Worm (Caenorhabditis elegans) whole organism, mixed stage, embryonic: ENCODE data around the gene C25F9.15.
A peak's percentile ranks its signal among the peaks of the same experiment; 100 is the strongest.

Source experiments
- M03D4.4 ChIP-seq: sonication (generic microtip); optimal IDR thresholded peaks from 2 replicates; lab custom pipeline; 2017; ENCODE audit warnings: mild to moderate bottlenecking, missing genetic modification characterization, missing compliant biosample characterization
- blmp-1 ChIP-seq: fragments of 150-350 bp; optimal IDR thresholded peaks from 2 replicates; lab custom pipeline; 2014; ENCODE audit warnings: missing biosample characterization, missing genetic modification characterization
- ceh-39 ChIP-seq: fragments of 150-350 bp; optimal IDR thresholded peaks from 2 replicates; lab custom pipeline; 2014; ENCODE audit warnings: missing biosample characterization, missing genetic modification characterization
- ceh-43 ChIP-seq: fragments of 200-800 bp; sonication (Bioruptor generic); optimal IDR thresholded peaks from 2 replicates; lab custom pipeline; 2018; ENCODE audit warnings: mild to moderate bottlenecking, missing genetic modification characterization, moderate library complexity, missing compliant biosample characterization
- ceh-83 ChIP-seq: fragments of 200-800 bp; sonication (Bioruptor generic); optimal IDR thresholded peaks from 2 replicates; lab custom pipeline; 2018; ENCODE audit warnings: mild to moderate bottlenecking, missing genetic modification characterization, missing compliant biosample characterization
- ces-1 ChIP-seq: fragments of 150-350 bp; optimal IDR thresholded peaks from 2 replicates; lab custom pipeline; 2014; ENCODE audit warnings: missing biosample characterization, missing genetic modification reagents, missing genetic modification characterization
- cnd-1 ChIP-seq: fragments of 200-800 bp; sonication (Bioruptor generic); optimal IDR thresholded peaks from 2 replicates; lab custom pipeline; 2018; ENCODE audit warnings: mild to moderate bottlenecking, missing genetic modification characterization, missing compliant biosample characterization
- drap-1 ChIP-seq: fragments of 200-800 bp; sonication (Bioruptor generic); optimal IDR thresholded peaks from 3 replicates; lab custom pipeline; 2018; ENCODE audit warnings: mild to moderate bottlenecking, missing genetic modification characterization, missing compliant biosample characterization
- elt-3 ChIP-seq: fragments of 150-350 bp; optimal IDR thresholded peaks from 2 replicates; lab custom pipeline; 2014; ENCODE audit warnings: missing biosample characterization, missing genetic modification characterization
- flh-1 ChIP-seq: fragments of 200-800 bp; sonication (Bioruptor generic); optimal IDR thresholded peaks from 2 replicates; lab custom pipeline; 2018; ENCODE audit warnings: mild to moderate bottlenecking, missing genetic modification characterization, moderate library complexity, missing compliant biosample characterization
- ham-2 ChIP-seq: fragments of 200-800 bp; sonication (Bioruptor generic); optimal IDR thresholded peaks from 2 replicates; lab custom pipeline; 2018; ENCODE audit warnings: mild to moderate bottlenecking, missing genetic modification characterization, missing compliant biosample characterization
- hlh-1 ChIP-seq: fragments of 150-350 bp; optimal IDR thresholded peaks from 2 replicates; lab custom pipeline; 2014; ENCODE audit warnings: missing biosample characterization, missing genetic modification reagents, missing genetic modification characterization
- lin-32 ChIP-seq: fragments of 200-800 bp; sonication (Bioruptor generic); optimal IDR thresholded peaks from 2 replicates; lab custom pipeline; 2018; ENCODE audit warnings: mild to moderate bottlenecking, missing genetic modification characterization, missing compliant biosample characterization
- mab-5 ChIP-seq: fragments of 150-350 bp; optimal IDR thresholded peaks from 2 replicates; lab custom pipeline; 2014; ENCODE audit warnings: missing biosample characterization, missing genetic modification characterization
- mep-1 ChIP-seq: fragments of 150-350 bp; optimal IDR thresholded peaks from 2 replicates; lab custom pipeline; 2017; ENCODE audit warnings: missing biosample characterization, missing genetic modification reagents, missing genetic modification characterization, inconsistent platforms
- nhr-12 ChIP-seq: fragments of 150-350 bp; optimal IDR thresholded peaks from 2 replicates; lab custom pipeline; 2014; ENCODE audit warnings: missing biosample characterization, missing genetic modification characterization
- nhr-2 ChIP-seq: fragments of 150-350 bp; optimal IDR thresholded peaks from 2 replicates; lab custom pipeline; 2014; ENCODE audit warnings: missing biosample characterization, missing genetic modification characterization
- nhr-237 ChIP-seq: fragments of 150-350 bp; optimal IDR thresholded peaks from 2 replicates; lab custom pipeline; 2014; ENCODE audit warnings: missing biosample characterization, missing genetic modification characterization
- nhr-28 ChIP-seq: fragments of 150-350 bp; optimal IDR thresholded peaks from 2 replicates; lab custom pipeline; 2014; ENCODE audit warnings: missing biosample characterization, missing genetic modification characterization
- nhr-76 ChIP-seq: sonication (generic microtip); optimal IDR thresholded peaks from 2 replicates; lab custom pipeline; 2017; ENCODE audit warnings: missing biosample characterization, missing genetic modification characterization
- pha-4 ChIP-seq: fragments of 150-350 bp; optimal IDR thresholded peaks from 2 replicates; lab custom pipeline; 2018; ENCODE audit warnings: missing biosample characterization, missing genetic modification reagents, missing genetic modification characterization
- sem-2 ChIP-seq: fragments of 200-800 bp; sonication (Bioruptor generic); optimal IDR thresholded peaks from 2 replicates; lab custom pipeline; 2018; ENCODE audit warnings: mild to moderate bottlenecking, missing genetic modification characterization, missing compliant biosample characterization
- snpc-4 ChIP-seq: fragments of 150-350 bp; optimal IDR thresholded peaks from 2 replicates; lab custom pipeline; 2014; ENCODE audit warnings: missing biosample characterization, missing genetic modification characterization
- sptf-1 ChIP-seq: sonication (generic microtip); optimal IDR thresholded peaks from 2 replicates; lab custom pipeline; 2017; ENCODE audit warnings: mild to moderate bottlenecking, missing genetic modification characterization, moderate library complexity, missing compliant biosample characterization
- tbx-8 ChIP-seq: fragments of 200-800 bp; sonication (Bioruptor generic); optimal IDR thresholded peaks from 2 replicates; lab custom pipeline; 2018; ENCODE audit warnings: mild to moderate bottlenecking, missing genetic modification characterization, moderate library complexity, missing compliant biosample characterization
- unc-120 ChIP-seq: sonication (generic microtip); optimal IDR thresholded peaks from 2 replicates; lab custom pipeline; 2017; ENCODE audit warnings: missing genetic modification characterization, missing compliant biosample characterization; ENCODE audit not compliant: poor library complexity, severe bottlenecking
- unc-39 ChIP-seq: fragments of 150-350 bp; optimal IDR thresholded peaks from 2 replicates; lab custom pipeline; 2014; ENCODE audit warnings: missing biosample characterization, missing genetic modification characterization
- unc-62 ChIP-seq: fragments of 150-350 bp; optimal IDR thresholded peaks from 2 replicates; lab custom pipeline; 2014; ENCODE audit warnings: missing biosample characterization, missing genetic modification reagents, missing genetic modification characterization
- zip-8 ChIP-seq: fragments of 150-350 bp; optimal IDR thresholded peaks from 2 replicates; lab custom pipeline; 2014; ENCODE audit warnings: missing biosample characterization, missing genetic modification characterization
- ztf-11 ChIP-seq: fragments of 150-350 bp; optimal IDR thresholded peaks from 2 replicates; lab custom pipeline; 2014; ENCODE audit warnings: missing biosample characterization, missing genetic modification characterization

C25F9.15 gene

ce11 chrV:19417836-19418235 is at the start of gene C25F9.15:
Gene C25F9.15, plus strand, starts transcription at chrV:19418136.
- TF ChIP-seq lin-32 = no peak

- TF ChIP-seq mab-5 (tag; lab: Kevin White, UChicago) = no peak
- no peak for TF ChIP-seq nhr-28 (tag; lab: Kevin White, UChicago)
- no peak for TF ChIP-seq ztf-11 (tag; lab: Kevin White, UChicago)
- TF ChIP-seq cnd-1 (tag; lab: Kevin White, UChicago) = no peak
- TF ChIP-seq ces-1 (GFP tag; lab: Kevin White, UChicago) = no peak
- no peak for TF ChIP-seq unc-39 (tag; lab: Kevin White, UChicago)
- TF ChIP-seq ceh-43 = no peak
- no peak for TF ChIP-seq snpc-4
- TF ChIP-seq drap-1 (GFP tag; lab: Kevin White, UChicago) = no peak
- TF ChIP-seq, all 35 proteins: peak for 0
These were observed 47.7 kb upstream of the C25F9.15 start, which contains the start of gene Y43F8A.1 for ce11 chrV:19370189-19370588. Gene Y43F8A.1, plus strand, starts transcription at chrV:19370489.

ce11 chrV:19371253-19371652 is 46.7 kb upstream of the C25F9.15 start, which contains the start of gene Y43F8A.2:
Gene Y43F8A.2, plus strand, starts transcription at chrV:19371553.
- TF ChIP-seq zip-8 (tag; lab: Kevin White, UChicago) (no peak), nhr-237 (tag; lab: Kevin White, UChicago) (no peak), nhr-2 (no peak)

ce11 chrV:19371777-19372176 is 46.2 kb upstream of the C25F9.15 start:
- peak; percentile 13 for TF ChIP-seq sptf-1 (tag; lab: Kevin White, UChicago)
- TF ChIP-seq mab-5 (tag; lab: Kevin White, UChicago) = no peak
- TF ChIP-seq drap-1 (GFP tag; lab: Kevin White, UChicago) = peak; percentile 59

- no peak for TF ChIP-seq ham-2 (GFP tag; lab: Kevin White, UChicago)
- TF ChIP-seq nhr-12 (tag; lab: Kevin White, UChicago) = no peak
- no peak for TF ChIP-seq flh-1
These were observed 40.9 kb upstream of the C25F9.15 start, which contains the start of gene nceh-1 for ce11 chrV:19377014-19377494. Gene nceh-1, plus strand, starts transcription at chrV:19377444.

ce11 chrV:19380968-19381367 is 37.0 kb upstream of the C25F9.15 start, which contains the start of gene srw-84:
Gene srw-84, plus strand, starts transcription at chrV:19381268.
- TF ChIP-seq drap-1 (GFP tag; lab: Kevin White, UChicago) = no peak
- TF ChIP-seq ham-2 (GFP tag; lab: Kevin White, UChicago) = no peak
- no peak for TF ChIP-seq nhr-12 (tag; lab: Kevin White, UChicago)
- TF ChIP-seq hlh-1 (tag; lab: Kevin White, UChicago) = no peak
- no peak for TF ChIP-seq sem-2

ce11 chrV:19390029-19390428 is 27.9 kb upstream of the C25F9.15 start, which contains the start of gene slcr-46.2:
Gene slcr-46.2, minus strand, starts transcription at chrV:19390129.
- TF ChIP-seq sem-2 (no peak), nhr-28 (tag; lab: Kevin White, UChicago) (no peak), ceh-83 (no peak), unc-62 (GFP tag; lab: Kevin White, UChicago) (no peak), elt-3 (no peak), ceh-39 (no peak), nhr-76 (no peak), snpc-4 (no peak), flh-1 (no peak), blmp-1 (tag; lab: Kevin White, UChicago) (no peak), M03D4.4 (tag; lab: Kevin White, UChicago) (no peak), mep-1 (tag; lab: Kevin White, UChicago) (no peak), nhr-2 (no peak), lin-32 (no peak)
- TF ChIP-seq, all 35 proteins: peak for 0

- TF ChIP-seq tbx-8 = no peak
- TF ChIP-seq pha-4 (tag; lab: Kevin White, UChicago) = peak; percentile 15
- no peak for TF ChIP-seq drap-1 (GFP tag; lab: Kevin White, UChicago)
- TF ChIP-seq ceh-83 = no peak
- TF ChIP-seq unc-62 (GFP tag; lab: Kevin White, UChicago) = no peak
- TF ChIP-seq elt-3 = no peak
- TF ChIP-seq ztf-11 (tag; lab: Kevin White, UChicago) = no peak
- TF ChIP-seq blmp-1 (tag; lab: Kevin White, UChicago) = no peak
- TF ChIP-seq sptf-1 (tag; lab: Kevin White, UChicago) = peak; percentile 28
- TF ChIP-seq mep-1 (tag; lab: Kevin White, UChicago) = peak; percentile 18
- TF ChIP-seq unc-120 (tag; lab: Kevin White, UChicago) = no peak
- no peak for TF ChIP-seq sem-2
These were observed 26.7 kb upstream of the C25F9.15 start for ce11 chrV:19391242-19391641.
